Fruit fly (Drosophila melanogaster) whole organism, wandering third instar larva: ENCODE measurements around the gene dachs.

Source experiments
- Abd-B ChIP-seq: fragments of >200 bp; optimal IDR thresholded peaks from 2 replicates; lab custom pipeline; 2017; ENCODE audit warnings: missing biosample characterization, missing genetic modification characterization
- CG32264 ChIP-seq: fragments of 200-800 bp; sonication (Bioruptor generic); optimal IDR thresholded peaks from 2 replicates; lab custom pipeline; 2016; ENCODE audit warnings: missing biosample characterization, missing genetic modification characterization
- CG9705 ChIP-seq: fragments of 200-800 bp; sonication (Bioruptor generic); optimal IDR thresholded peaks from 2 replicates; lab custom pipeline; 2018; ENCODE audit warnings: missing biosample characterization, mild to moderate bottlenecking, missing genetic modification characterization
- CrebA ChIP-seq: fragments of 200-800 bp; sonication (Bioruptor generic); optimal IDR thresholded peaks from 2 replicates; lab custom pipeline; 2016; ENCODE audit warnings: missing biosample characterization, mild to moderate bottlenecking, missing genetic modification characterization, borderline replicate concordance
- Dfd ChIP-seq: fragments of >200 bp; optimal IDR thresholded peaks from 2 replicates; lab custom pipeline; 2017; ENCODE audit warnings: missing biosample characterization, missing genetic modification characterization
- Dif ChIP-seq: fragments of 200-275, 200-300 bp; sonication (Bioruptor generic); optimal IDR thresholded peaks from 2 replicates; lab custom pipeline; 2018; ENCODE audit warnings: missing biosample characterization, missing genetic modification characterization; ENCODE audit not compliant: partially characterized antibody
- GATAd ChIP-seq: sonication (Bioruptor generic); optimal IDR thresholded peaks from 2 replicates; lab custom pipeline; 2016; ENCODE audit warnings: missing biosample characterization, missing genetic modification characterization
- HLH106 ChIP-seq: fragments of 200-800 bp; optimal IDR thresholded peaks from 3 replicates; lab custom pipeline; 2019; ENCODE audit warnings: missing biosample characterization, mild to moderate bottlenecking, missing genetic modification characterization, moderate library complexity
- Hnf4 ChIP-seq: fragments of 200-800 bp; sonication (Bioruptor generic); optimal IDR thresholded peaks from 2 replicates; lab custom pipeline; 2016; ENCODE audit warnings: missing biosample characterization, mild to moderate bottlenecking, missing genetic modification characterization
- Hr78 ChIP-seq: fragments of >200 bp; optimal IDR thresholded peaks from 2 replicates; lab custom pipeline; 2017; ENCODE audit warnings: missing biosample characterization, missing genetic modification characterization
- Hr83 ChIP-seq: fragments of 200-300 bp; sonication (Bioruptor generic); optimal IDR thresholded peaks from 2 replicates; lab custom pipeline; 2016; ENCODE audit warnings: missing biosample characterization, mild to moderate bottlenecking, missing genetic modification characterization, moderate library complexity; ENCODE audit not compliant: poor library complexity, severe bottlenecking
- Jra ChIP-seq: sonication (Bioruptor generic); optimal IDR thresholded peaks from 2 replicates; lab custom pipeline; 2016; ENCODE audit warnings: missing biosample characterization, missing genetic modification characterization
- Mio ChIP-seq: sonication (Bioruptor generic); optimal IDR thresholded peaks from 2 replicates; lab custom pipeline; 2016; ENCODE audit warnings: missing biosample characterization, missing genetic modification characterization
- Myc ChIP-seq: fragments of >200 bp; optimal IDR thresholded peaks from 2 replicates; lab custom pipeline; 2017
- N ChIP-seq: fragments of >200 bp; optimal IDR thresholded peaks from 2 replicates; lab custom pipeline; 2018; ENCODE audit warnings: missing biosample characterization, missing external identifiers, missing genetic modification characterization
- OdsH ChIP-seq: fragments of 200-800 bp; sonication (Bioruptor generic); optimal IDR thresholded peaks from 2 replicates; lab custom pipeline; 2016; ENCODE audit warnings: missing biosample characterization, mild to moderate bottlenecking, missing genetic modification characterization
- Rel ChIP-seq, 2 experiments: fragments of 200-800 bp; sonication (Bioruptor generic) in 1 of 2; optimal IDR thresholded peaks; 2 replicates in 1 of 2; 3 replicates in 1 of 2; lab custom pipeline; 2016 to 2019; ENCODE audit warnings: mild to moderate bottlenecking in 2 of 2, missing biosample characterization in 2 of 2, missing genetic modification characterization in 2 of 2, moderate library complexity in 1 of 2
- Sp1 ChIP-seq: fragments of 200-800 bp; sonication (Bioruptor generic); optimal IDR thresholded peaks from 3 replicates; lab custom pipeline; 2019; ENCODE audit warnings: missing biosample characterization, mild to moderate bottlenecking, missing genetic modification characterization, moderate library complexity
- Vsx2 ChIP-seq: fragments of 200-300, 225-300 bp; sonication (Bioruptor generic); optimal IDR thresholded peaks from 2 replicates; lab custom pipeline; 2018; ENCODE audit warnings: missing biosample characterization, missing genetic modification characterization; ENCODE audit not compliant: partially characterized antibody
- br ChIP-seq: fragments of 200-800 bp; sonication (Bioruptor generic); optimal IDR thresholded peaks from 2 replicates; lab custom pipeline; 2016; ENCODE audit warnings: missing biosample characterization, missing genetic modification characterization
- brk ChIP-seq: fragments of 200-800 bp; sonication (Bioruptor generic); optimal IDR thresholded peaks from 2 replicates; lab custom pipeline; 2016; ENCODE audit warnings: missing biosample characterization, mild to moderate bottlenecking, missing genetic modification characterization
- dl ChIP-seq, 2 experiments: fragments of 175-275, 200-275 bp in 1 of 2; fragments of 200-275 bp in 1 of 2; sonication (Bioruptor generic); optimal IDR thresholded peaks; lab custom pipeline; 2018; ENCODE audit warnings: mild to moderate bottlenecking in 2 of 2, missing biosample characterization in 2 of 2, missing genetic modification characterization in 2 of 2, moderate library complexity in 2 of 2; ENCODE audit not compliant: partially characterized antibody in 2 of 2, insufficient read depth in 1 of 2
- dmrt93B ChIP-seq: fragments of 200-800 bp; sonication (Bioruptor generic); optimal IDR thresholded peaks from 2 replicates; lab custom pipeline; 2018; ENCODE audit warnings: missing biosample characterization, mild to moderate bottlenecking, missing genetic modification characterization
- ey ChIP-seq: fragments of 200-800 bp; sonication (Bioruptor generic); optimal IDR thresholded peaks from 2 replicates; lab custom pipeline; 2016; ENCODE audit warnings: missing biosample characterization, missing genetic modification characterization
- foxo ChIP-seq, 2 experiments: fragments of 200-800 bp; sonication (Bioruptor generic); optimal IDR thresholded peaks; 2 replicates in 1 of 2; 3 replicates in 1 of 2; lab custom pipeline; 2016 to 2017; ENCODE audit warnings: missing biosample characterization in 2 of 2, missing genetic modification characterization in 2 of 2
- fru ChIP-seq: fragments of 200-800 bp; sonication (Bioruptor generic); optimal IDR thresholded peaks from 3 replicates; lab custom pipeline; 2016; ENCODE audit warnings: missing biosample characterization, mild to moderate bottlenecking, missing genetic modification characterization
- h ChIP-seq: fragments of 200-800 bp; sonication (Bioruptor generic); optimal IDR thresholded peaks from 3 replicates; lab custom pipeline; 2016; ENCODE audit warnings: missing biosample characterization, mild to moderate bottlenecking, missing genetic modification characterization
- jim ChIP-seq: fragments of 175-275, 200-325 bp; sonication (Bioruptor generic); optimal IDR thresholded peaks from 2 replicates; lab custom pipeline; 2016; ENCODE audit warnings: missing biosample characterization, mild to moderate bottlenecking, missing genetic modification characterization
- lola ChIP-seq: fragments of >200 bp; optimal IDR thresholded peaks from 2 replicates; lab custom pipeline; 2017; ENCODE audit warnings: missing biosample characterization, missing genetic modification characterization
- pan ChIP-seq: fragments of >200 bp; optimal IDR thresholded peaks from 2 replicates; lab custom pipeline; 2017
- psq ChIP-seq: fragments of 200-800 bp; sonication (Bioruptor generic); optimal IDR thresholded peaks from 3 replicates; lab custom pipeline; 2017; ENCODE audit warnings: missing biosample characterization, mild to moderate bottlenecking, missing genetic modification characterization, moderate library complexity
- rgr ChIP-seq: fragments of 200-800 bp; sonication (Bioruptor generic); optimal IDR thresholded peaks from 3 replicates; lab custom pipeline; 2016; ENCODE audit warnings: missing biosample characterization, mild to moderate bottlenecking, missing genetic modification characterization
- sage ChIP-seq: fragments of 200-800 bp; sonication (Bioruptor generic); optimal IDR thresholded peaks from 2 replicates; lab custom pipeline; 2016; ENCODE audit warnings: missing biosample characterization, mild to moderate bottlenecking, missing genetic modification characterization
- sv ChIP-seq: fragments of 200-800 bp; sonication (Bioruptor generic); optimal IDR thresholded peaks from 3 replicates; lab custom pipeline; 2016; ENCODE audit warnings: missing biosample characterization, missing genetic modification characterization
- woc ChIP-seq: sonication (Bioruptor generic); optimal IDR thresholded peaks from 2 replicates; lab custom pipeline; 2016; ENCODE audit warnings: missing biosample characterization, mild to moderate bottlenecking, missing genetic modification characterization

The dachs gene

dm6 chr2L:8471667-8472066 is 5.0 kb downstream of the dachs start:
- no peak for TF ChIP-seq Hr78 (GFP tag; lab: Kevin White, UChicago)
- no peak for TF ChIP-seq CrebA (GFP tag; lab: Kevin White, UChicago)
- TF ChIP-seq Sp1 (GFP tag; lab: Kevin White, UChicago), result peak; percentile 32
- TF ChIP-seq h (GFP tag; lab: Kevin White, UChicago), result peak; percentile 7
- no peak for TF ChIP-seq CG32264 (GFP tag; lab: Kevin White, UChicago)
- no peak for TF ChIP-seq dl (GFP tag; optimal IDR thresholded peaks at IDR 0.05; lab: Kevin White, UChicago; ENCODE audit: insufficient read depth in 1 of 2, partially characterized antibody in 2 of 2)
- TF ChIP-seq br (GFP tag; lab: Kevin White, UChicago), result no peak
- no peak for TF ChIP-seq Jra (GFP tag; lab: Kevin White, UChicago)
- TF ChIP-seq foxo (GFP tag; optimal IDR thresholded peaks at IDR 0.05; lab: Kevin White, UChicago), result peak in 1 of 2 experiments; percentile 22
- no peak for TF ChIP-seq Vsx2
- TF ChIP-seq GATAd (GFP tag; lab: Kevin White, UChicago), result no peak
- no peak for TF ChIP-seq sv (GFP tag; lab: Kevin White, UChicago)

- TF ChIP-seq ey (GFP tag; lab: Kevin White, UChicago), result peak; percentile 88
- TF ChIP-seq rgr (GFP tag; lab: Kevin White, UChicago), result peak; percentile 73
- peak; percentile 36 to 76 for TF ChIP-seq foxo (GFP tag; optimal IDR thresholded peaks at IDR 0.05; lab: Kevin White, UChicago)
- peak; percentile 73 for TF ChIP-seq brk (GFP tag; lab: Kevin White, UChicago)
- TF ChIP-seq Hnf4 (GFP tag; lab: Kevin White, UChicago), result peak; percentile 42
- TF ChIP-seq Jra (GFP tag; lab: Kevin White, UChicago), result peak; percentile 21
- no peak for TF ChIP-seq pan
- peak; percentile 82 for TF ChIP-seq Sp1 (GFP tag; lab: Kevin White, UChicago)
- TF ChIP-seq woc (GFP tag; lab: Kevin White, UChicago), result peak; percentile 74
- TF ChIP-seq fru (GFP tag; lab: Kevin White, UChicago), result peak; percentile 86
- TF ChIP-seq Mio (GFP tag; lab: Kevin White, UChicago), result no peak
- TF ChIP-seq CG32264 (GFP tag; lab: Kevin White, UChicago), result peak; percentile 73
- TF ChIP-seq jim (GFP tag; lab: Kevin White, UChicago), result no peak
- TF ChIP-seq br (GFP tag; lab: Kevin White, UChicago), result peak; percentile 83
- TF ChIP-seq Hr78 (GFP tag; lab: Kevin White, UChicago), result no peak
- TF ChIP-seq CG9705 (GFP tag; lab: Kevin White, UChicago), result peak; percentile 70
- TF ChIP-seq h (GFP tag; lab: Kevin White, UChicago), result peak; percentile 85
- peak; percentile 78 for TF ChIP-seq HLH106 (tag; lab: Kevin White, UChicago)
- peak; percentile 73 for TF ChIP-seq psq (GFP tag; lab: Kevin White, UChicago)
- peak; percentile 74 for TF ChIP-seq OdsH (GFP tag; lab: Kevin White, UChicago)
- TF ChIP-seq sage (GFP tag; lab: Kevin White, UChicago), result peak; percentile 32
- TF ChIP-seq Hr83 (GFP tag; lab: Kevin White, UChicago), result no peak
- no peak for TF ChIP-seq N
- TF ChIP-seq Rel (GFP tag; optimal IDR thresholded peaks at IDR 0.05; lab: Kevin White, UChicago), result no peak
- peak; percentile 8 for TF ChIP-seq Rel (tag; optimal IDR thresholded peaks at IDR 0.05; lab: Kevin White, UChicago)
- TF ChIP-seq dmrt93B (GFP tag; lab: Kevin White, UChicago), result peak; percentile 76
Measured at dm6 chr2L:8473448-8473847, 6.8 kb downstream of the dachs start.

dm6 chr2L:8477049-8477448 is 10.4 kb downstream of the dachs start, which contains the start of gene CheA29a:
Gene CheA29a (plus strand): TSS chr2L:8477349.
- TF ChIP-seq GATAd (GFP tag; lab: Kevin White, UChicago) (no peak), Hr78 (GFP tag; lab: Kevin White, UChicago) (no peak), Abd-B (GFP tag; lab: Kevin White, UChicago) (no peak), Myc (lab: Kevin White, UChicago) (no peak), Vsx2 (no peak), HLH106 (tag; lab: Kevin White, UChicago) (no peak), Dif (GFP tag; lab: Kevin White, UChicago) (no peak), h (GFP tag; lab: Kevin White, UChicago) (no peak), lola (GFP tag; lab: Kevin White, UChicago) (no peak), pan (no peak), Dfd (GFP tag; lab: Kevin White, UChicago) (no peak), OdsH (GFP tag; lab: Kevin White, UChicago) (no peak), Jra (GFP tag; lab: Kevin White, UChicago) (no peak), CG9705 (GFP tag; lab: Kevin White, UChicago) (no peak), jim (GFP tag; lab: Kevin White, UChicago) (no peak), Mio (GFP tag; lab: Kevin White, UChicago) (no peak), Sp1 (GFP tag; lab: Kevin White, UChicago) (no peak)
